Fruit fly (Drosophila melanogaster) whole organism, embryonic: ENCODE measurements around the gene CG13369.

ENCODE experiments used
- Bgb ChIP-seq: fragments of 200-800 bp; sonication (Bioruptor generic); IDR thresholded peaks from 2 replicates; pipeline ENCODE4 v1.3.6; 2022; ENCODE audit warnings: missing biosample characterization, missing genetic modification characterization; ENCODE audit not compliant: partially characterized antibody
- Elba2 ChIP-seq: fragments of 200-800 bp; sonication (Bioruptor generic); optimal IDR thresholded peaks from 3 replicates; lab custom pipeline; 2016; ENCODE audit warnings: missing biosample characterization, missing genetic modification characterization
- tap ChIP-seq: fragments of 200-800 bp; optimal IDR thresholded peaks from 3 replicates; lab custom pipeline; 2019; ENCODE audit warnings: missing biosample characterization, mild to moderate bottlenecking, missing genetic modification characterization, moderate library complexity

DNA sequence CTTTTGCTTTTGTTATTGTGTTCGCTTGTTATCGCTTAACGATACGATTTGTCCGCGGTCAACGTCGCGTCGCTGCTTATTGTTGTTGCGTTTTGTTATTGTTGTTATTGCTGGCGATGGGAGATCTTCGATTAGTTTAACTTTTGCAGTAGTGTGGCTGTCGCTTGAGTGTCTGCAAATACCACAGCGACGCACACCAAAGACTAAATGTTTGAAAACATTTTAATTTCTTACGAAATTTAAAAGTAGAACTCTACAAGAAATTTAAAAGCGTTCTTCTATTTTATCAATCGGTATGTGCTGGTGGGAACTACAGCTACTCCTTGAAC, 3.2 kb upstream of the CG13369 start, which contains the start of gene spdi:
- no peak for TF ChIP-seq Bgb
- no peak for TF ChIP-seq tap
- TF ChIP-seq Elba2 (GFP tag; lab: Kevin White, UChicago): no peak
